Worm (Caenorhabditis elegans): ENCODE measurements around the gene srab-9.

Gene srab-9

DNA sequence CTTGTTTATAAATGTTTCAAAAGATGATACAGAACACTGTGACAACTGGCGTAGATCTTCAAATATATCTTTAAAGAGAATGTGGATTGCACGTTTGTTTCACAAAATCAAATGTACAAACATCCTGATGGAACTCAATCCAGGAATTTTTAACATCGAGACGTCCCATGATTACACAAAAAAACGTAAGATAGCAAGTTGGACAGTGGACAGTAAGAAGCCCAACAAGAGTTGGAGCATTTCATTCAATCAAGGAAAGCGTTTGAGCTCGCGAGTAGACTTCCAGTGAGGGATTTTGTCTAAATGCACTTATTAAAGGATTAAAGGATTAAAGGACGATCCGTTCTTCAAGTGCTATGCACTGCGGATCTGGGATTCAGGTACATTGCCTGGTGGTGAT lies 18.2 kb upstream of the srab-9 start, which contains the start of gene C36C5.12:
Gene C36C5.12, minus strand, starts transcription at position 101 of the 400 bp plus-strand sequence.
- no peak for TF ChIP-seq ahr-1 (tag; optimal IDR thresholded peaks at IDR 0.05)
- no peak for TF ChIP-seq tbx-2 (tag; optimal IDR thresholded peaks at IDR 0.05)
- TF ChIP-seq hlh-13 (GFP tag; optimal IDR thresholded peaks at IDR 0.05), result no peak
- TF ChIP-seq ztf-16 (tag; optimal IDR thresholded peaks at IDR 0.05), result no peak
- no peak for TF ChIP-seq ref-2 (tag; optimal IDR thresholded peaks at IDR 0.05)
- TF ChIP-seq elt-2 (tag; optimal IDR thresholded peaks at IDR 0.05), result no peak
- no peak for TF ChIP-seq ceh-19 (GFP tag; optimal IDR thresholded peaks at IDR 0.05)
- TF ChIP-seq hlh-6 (tag; optimal IDR thresholded peaks at IDR 0.05), result no peak
- no peak for TF ChIP-seq nhr-232 (tag; optimal IDR thresholded peaks at IDR 0.05)
- no peak for TF ChIP-seq ceh-34 (tag; optimal IDR thresholded peaks at IDR 0.05)
- no peak for TF ChIP-seq ceh-14 (tag; optimal IDR thresholded peaks at IDR 0.05)
- TF ChIP-seq sdc-2 (tag; optimal IDR thresholded peaks at IDR 0.05), result no peak
- TF ChIP-seq sox-2 (GFP tag; IDR thresholded peaks at IDR 0.05), result no peak
- TF ChIP-seq C38D4.7 (GFP tag; optimal IDR thresholded peaks at IDR 0.05), result no peak

- TF ChIP-seq K09A11.1 (tag; optimal IDR thresholded peaks at IDR 0.05; ENCODE audit: insufficient read depth) (no peak), pha-4 (tag; optimal IDR thresholded peaks at IDR 0.05) (no peak), tbx-7 (tag; optimal IDR thresholded peaks at IDR 0.05) (no peak), C08G9.2 (tag; optimal IDR thresholded peaks at IDR 0.05) (no peak), odd-2 (tag; optimal IDR thresholded peaks at IDR 0.05) (no peak), Y22D7AL.16 (tag; optimal IDR thresholded peaks at IDR 0.05) (no peak), pros-1 (tag; optimal IDR thresholded peaks at IDR 0.05) (no peak), elt-2 (tag; optimal IDR thresholded peaks at IDR 0.05) (no peak)
Observed at ce11 chrV:3158379-3158778, 17.3 kb upstream of the srab-9 start.

DNA sequence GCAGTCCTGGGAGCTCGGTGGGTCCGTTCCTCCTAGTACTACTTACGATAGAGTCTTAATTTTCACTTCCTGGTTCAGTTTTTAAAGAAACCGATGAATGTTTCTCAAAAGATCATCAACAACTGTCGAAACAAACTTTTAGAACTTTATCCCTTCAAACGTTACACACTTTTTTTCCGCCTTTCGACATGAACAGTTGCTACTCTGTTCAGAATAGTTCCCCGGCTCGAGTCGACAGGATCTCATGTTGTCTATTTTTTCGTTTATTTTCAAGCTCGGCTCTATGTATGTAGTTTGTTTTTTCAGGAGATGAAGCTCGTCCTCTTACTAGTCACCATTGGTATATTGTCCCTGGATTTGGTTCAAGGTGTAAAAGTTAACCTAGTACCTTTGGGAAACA lies 15.7 kb upstream of the srab-9 start, which contains the start of gene exh-1:
Gene exh-1, plus strand, starts transcription at position 301 of the 400 bp plus-strand sequence.
- TF ChIP-seq hlh-13 (GFP tag; optimal IDR thresholded peaks at IDR 0.05), result no peak
- no peak for TF ChIP-seq T23F11.4 (GFP tag; optimal IDR thresholded peaks at IDR 0.05)
- no peak for TF ChIP-seq ceh-18 (tag; optimal IDR thresholded peaks at IDR 0.05)
- no peak for TF ChIP-seq lim-6 (tag; optimal IDR thresholded peaks at IDR 0.05)

- no peak for TF ChIP-seq K02D7.2 (tag; optimal IDR thresholded peaks at IDR 0.05)
- TF ChIP-seq Y22D7AL.16 (tag; optimal IDR thresholded peaks at IDR 0.05), result no peak
- no peak for TF ChIP-seq pros-1 (tag; optimal IDR thresholded peaks at IDR 0.05)
- no peak for TF ChIP-seq pax-1 (tag; optimal IDR thresholded peaks at IDR 0.05)
- no peak for TF ChIP-seq tbx-7 (tag; optimal IDR thresholded peaks at IDR 0.05)
Observed at ce11 chrV:3155072-3155471, 14.0 kb upstream of the srab-9 start, which contains the start of gene srab-7. Gene srab-7 (minus strand): TSS chrV:3155172.

DNA sequence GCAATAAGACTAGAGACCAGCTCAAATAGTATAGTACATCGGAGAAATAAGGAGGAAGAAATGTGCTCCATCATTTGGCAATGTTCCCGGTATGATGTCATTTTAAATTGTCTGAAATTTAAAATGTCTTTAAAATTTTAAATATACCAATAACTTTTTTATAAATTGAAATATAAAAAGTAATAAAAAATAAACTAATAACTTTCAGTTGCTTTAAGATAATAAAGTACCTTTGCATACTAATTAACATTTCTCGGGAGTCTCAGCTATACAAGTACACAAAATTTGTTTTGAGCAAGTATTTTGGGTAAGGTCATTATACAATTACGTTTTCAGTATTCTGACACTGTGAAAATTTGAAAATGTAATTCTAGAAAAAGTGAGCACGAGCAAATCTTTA lies 10.8 kb upstream of the srab-9 start, which contains the start of gene srab-6:
Gene srab-6, minus strand, starts transcription at position 101 of the 400 bp plus-strand sequence.
- TF ChIP-seq lin-11 (tag; optimal IDR thresholded peaks at IDR 0.05), result no peak
- no peak for TF ChIP-seq hlh-30 (tag; optimal IDR thresholded peaks at IDR 0.05; ENCODE audit: insufficient read depth)
- no peak for TF ChIP-seq ceh-14 (tag; optimal IDR thresholded peaks at IDR 0.05)
- TF ChIP-seq ceh-2 (tag; optimal IDR thresholded peaks at IDR 0.05), result no peak
- TF ChIP-seq sox-4 (tag; optimal IDR thresholded peaks at IDR 0.05), result no peak
- no peak for TF ChIP-seq fkh-6 (tag; optimal IDR thresholded peaks at IDR 0.05)
- TF ChIP-seq ceh-19 (GFP tag; optimal IDR thresholded peaks at IDR 0.05), result no peak
- no peak for TF ChIP-seq elt-2 (tag; optimal IDR thresholded peaks at IDR 0.05)
- no peak for TF ChIP-seq pag-3 (tag; optimal IDR thresholded peaks at IDR 0.05; ENCODE audit: borderline replicate concordance)
- TF ChIP-seq ceh-34 (tag; optimal IDR thresholded peaks at IDR 0.05), result no peak
- TF ChIP-seq odd-2 (tag; optimal IDR thresholded peaks at IDR 0.05), result no peak
- TF ChIP-seq dmd-4 (tag; optimal IDR thresholded peaks at IDR 0.05; ENCODE audit: borderline replicate concordance), result no peak
- TF ChIP-seq C38D4.7 (GFP tag; optimal IDR thresholded peaks at IDR 0.05), result no peak
- no peak for TF ChIP-seq zip-5 (tag; optimal IDR thresholded peaks at IDR 0.05)
- no peak for TF ChIP-seq Y22D7AL.16 (tag; optimal IDR thresholded peaks at IDR 0.05)
- no peak for TF ChIP-seq gmeb-2 (tag; optimal IDR thresholded peaks at IDR 0.05)
- TF ChIP-seq pha-2 (tag; optimal IDR thresholded peaks at IDR 0.05), result no peak
- no peak for TF ChIP-seq ceh-24 (tag; optimal IDR thresholded peaks at IDR 0.05)
- no peak for TF ChIP-seq syd-9 (tag; optimal IDR thresholded peaks at IDR 0.05)
